Fruit fly (Drosophila melanogaster) whole organism, embryonic: ENCODE measurements around the gene Lamtor4.

ENCODE experiments used
- ATbp ChIP-seq: fragments of 200-800 bp; sonication (Bioruptor generic); optimal IDR thresholded peaks from 2 replicates; lab custom pipeline; 2017; ENCODE audit warnings: missing biosample characterization, mild to moderate bottlenecking, missing genetic modification characterization, missing genetic modification reagents
- CG10543 ChIP-seq: fragments of 200-800 bp; sonication (Bioruptor generic); optimal IDR thresholded peaks from 3 replicates; lab custom pipeline; 2017; ENCODE audit warnings: missing biosample characterization, mild to moderate bottlenecking, missing genetic modification characterization, moderate library complexity
- CG10979 ChIP-seq: fragments of 200-800 bp; sonication (Bioruptor generic); optimal IDR thresholded peaks from 2 replicates; lab custom pipeline; 2018; ENCODE audit warnings: missing biosample characterization, mild to moderate bottlenecking, missing genetic modification characterization, moderate library complexity
- CG12071 ChIP-seq: fragments of 200-800 bp; sonication (Bioruptor generic); optimal IDR thresholded peaks from 3 replicates; lab custom pipeline; 2018; ENCODE audit warnings: missing biosample characterization, mild to moderate bottlenecking, missing genetic modification characterization
- CG12104 ChIP-seq: fragments of 200-800 bp; sonication (Bioruptor generic); optimal IDR thresholded peaks from 3 replicates; lab custom pipeline; 2016; ENCODE audit warnings: missing biosample characterization, missing genetic modification characterization
- CG14050 ChIP-seq: fragments of 200-800 bp; sonication (Bioruptor generic); IDR thresholded peaks from 3 replicates; pipeline ENCODE4 v1.3.6; 2022; ENCODE audit warnings: missing biosample characterization, missing genetic modification characterization
- CG15696 ChIP-seq: fragments of 200-800 bp; sonication (Bioruptor generic); optimal IDR thresholded peaks from 2 replicates; lab custom pipeline; 2019; ENCODE audit warnings: missing biosample characterization, mild to moderate bottlenecking, missing genetic modification characterization, moderate library complexity
- CG17568 ChIP-seq: fragments of 200-800 bp; sonication (Bioruptor generic); optimal IDR thresholded peaks from 2 replicates; lab custom pipeline; 2018; ENCODE audit warnings: missing biosample characterization, mild to moderate bottlenecking, missing genetic modification characterization, moderate library complexity
- CG30403 ChIP-seq: fragments of 200-800 bp; sonication (Bioruptor generic); optimal IDR thresholded peaks from 3 replicates; lab custom pipeline; 2016; ENCODE audit warnings: missing biosample characterization, missing genetic modification characterization
- CG6791 ChIP-seq: fragments of 200-800 bp; sonication (Bioruptor generic); IDR thresholded peaks from 3 replicates; pipeline ENCODE4 v1.3.6; 2022; ENCODE audit warnings: missing biosample characterization, missing genetic modification characterization; ENCODE audit not compliant: partially characterized antibody
- CG7556 ChIP-seq: fragments of 200-800 bp; sonication (Bioruptor generic); optimal IDR thresholded peaks from 2 replicates; lab custom pipeline; 2017; ENCODE audit warnings: missing biosample characterization, mild to moderate bottlenecking, missing genetic modification characterization
- CG7987 ChIP-seq: fragments of 200-800 bp; sonication (Bioruptor generic); optimal IDR thresholded peaks from 2 replicates; lab custom pipeline; 2018; ENCODE audit warnings: missing biosample characterization, mild to moderate bottlenecking, missing genetic modification characterization, moderate library complexity
- CG8924 ChIP-seq: fragments of 200-800 bp; optimal IDR thresholded peaks from 3 replicates; lab custom pipeline; 2019; ENCODE audit warnings: missing biosample characterization, mild to moderate bottlenecking, missing genetic modification characterization, moderate library complexity
- CrebB ChIP-seq: fragments of 200-800 bp; sonication (Bioruptor generic); optimal IDR thresholded peaks from 3 replicates; lab custom pipeline; 2018; ENCODE audit warnings: missing biosample characterization, mild to moderate bottlenecking, missing genetic modification characterization
- D19B ChIP-seq: fragments of 200-800 bp; sonication (Bioruptor generic); optimal IDR thresholded peaks from 2 replicates; lab custom pipeline; 2017; ENCODE audit warnings: missing biosample characterization, mild to moderate bottlenecking, missing genetic modification characterization
- E2f2 ChIP-seq: fragments of 200-800 bp; sonication (Bioruptor generic); IDR thresholded peaks from 2 replicates; pipeline ENCODE4 v1.3.6; 2022; ENCODE audit warnings: missing biosample characterization, missing genetic modification characterization
- H15 ChIP-seq: fragments of 200-800 bp; sonication (Bioruptor generic); IDR thresholded peaks from 3 replicates; pipeline ENCODE4 v1.3.6; 2022; ENCODE audit warnings: missing biosample characterization, missing genetic modification characterization
- HHEX ChIP-seq: fragments of 200-800 bp; sonication (Bioruptor generic); optimal IDR thresholded peaks from 3 replicates; lab custom pipeline; 2017; ENCODE audit warnings: missing biosample characterization, mild to moderate bottlenecking, missing genetic modification characterization, missing genetic modification reagents
- MTF-1 ChIP-seq: fragments of 200-800 bp; sonication (Bioruptor generic); optimal IDR thresholded peaks from 2 replicates; lab custom pipeline; 2018; ENCODE audit warnings: missing biosample characterization, mild to moderate bottlenecking, missing genetic modification characterization, borderline replicate concordance
- Med ChIP-seq: fragments of 200-800 bp; sonication (Bioruptor generic); peaks from one replicate; lab custom pipeline; 2016; ENCODE audit warnings: missing biosample characterization, missing genetic modification characterization, mild to moderate bottlenecking, inconsistent platforms, moderate library complexity
- Mes4 ChIP-seq: fragments of 200-800 bp; sonication (Bioruptor generic); optimal IDR thresholded peaks from 2 replicates; lab custom pipeline; 2016; ENCODE audit warnings: missing biosample characterization, missing genetic modification characterization
- Mrtf ChIP-seq: fragments of 200-800 bp; sonication (Bioruptor generic); IDR thresholded peaks from 3 replicates; pipeline ENCODE4 v1.3.6; 2022; ENCODE audit warnings: missing biosample characterization, missing genetic modification characterization
- NfI ChIP-seq: fragments of 200-800 bp; sonication (Bioruptor generic); optimal IDR thresholded peaks from 3 replicates; lab custom pipeline; 2018; ENCODE audit warnings: missing biosample characterization, mild to moderate bottlenecking, missing genetic modification characterization, moderate library complexity
- Rfx ChIP-seq: fragments of 200-800 bp; sonication (Bioruptor generic); IDR thresholded peaks from 2 replicates; pipeline ENCODE4 v1.3.6; 2022; ENCODE audit warnings: missing biosample characterization, missing genetic modification characterization
- Sry-β ChIP-seq: fragments of 200-800 bp; sonication (Bioruptor generic); optimal IDR thresholded peaks from 2 replicates; lab custom pipeline; 2018; ENCODE audit warnings: missing biosample characterization, mild to moderate bottlenecking, missing genetic modification characterization, moderate library complexity
- Trl ChIP-seq, 3 experiments: fragments of >200 bp in 2 of 3; fragments of 200-800 bp in 1 of 3; sonication (Bioruptor generic) in 1 of 3; optimal IDR thresholded peaks; 2 replicates in 1 of 3; 3 replicates in 2 of 3; lab custom pipeline; 2016 to 2017; ENCODE audit warnings: missing biosample characterization in 1 of 3, missing genetic modification characterization in 1 of 3
- Vsx1 ChIP-seq: fragments of 200-800 bp; sonication (Bioruptor generic); optimal IDR thresholded peaks from 2 replicates; lab custom pipeline; 2017; ENCODE audit warnings: missing biosample characterization, mild to moderate bottlenecking, missing genetic modification characterization, missing genetic modification reagents
- ac ChIP-seq: fragments of 200-800 bp; sonication (Bioruptor generic); optimal IDR thresholded peaks from 3 replicates; lab custom pipeline; 2017; ENCODE audit warnings: missing biosample characterization, mild to moderate bottlenecking, missing genetic modification characterization
- al ChIP-seq: fragments of 200-800 bp; sonication (Bioruptor generic); IDR thresholded peaks from 2 replicates; pipeline ENCODE4 v1.3.6; 2022; ENCODE audit warnings: missing biosample characterization, missing genetic modification characterization
- cg ChIP-seq: fragments of 200-800 bp; sonication (Bioruptor generic); optimal IDR thresholded peaks from 3 replicates; lab custom pipeline; 2019; ENCODE audit warnings: missing biosample characterization, mild to moderate bottlenecking, missing genetic modification characterization, moderate library complexity
- ewg ChIP-seq: fragments of 200-800 bp; sonication (Bioruptor generic); optimal IDR thresholded peaks from 3 replicates; lab custom pipeline; 2017; ENCODE audit warnings: mild to moderate bottlenecking, missing biosample characterization, missing genetic modification reagents, missing genetic modification characterization
- h ChIP-seq: fragments of >200 bp; optimal IDR thresholded peaks from 2 replicates; lab custom pipeline; 2017
- hth ChIP-seq: fragments of >200 bp; optimal IDR thresholded peaks from 2 replicates; lab custom pipeline; 2017; ENCODE audit warnings: inconsistent platforms
- jigr1 ChIP-seq: fragments of 200-800 bp; sonication (Bioruptor generic); IDR thresholded peaks from 3 replicates; pipeline ENCODE4 v1.3.6; 2022; ENCODE audit warnings: missing biosample characterization, missing genetic modification characterization
- lmd ChIP-seq: fragments of 200-800 bp; sonication (Bioruptor generic); IDR thresholded peaks from 2 replicates; pipeline ENCODE4 v1.3.6; 2022; ENCODE audit warnings: missing biosample characterization, missing genetic modification characterization
- lov ChIP-seq, 2 experiments: fragments of 200-800 bp in 1 of 2; fragments of >200 bp in 1 of 2; sonication (Bioruptor generic) in 1 of 2; IDR thresholded peaks in 1 of 2; optimal IDR thresholded peaks in 1 of 2; 2 replicates in 1 of 2; 3 replicates in 1 of 2; pipeline versions ENCODE4 v1.3.6 to Lab custom; 2017 to 2022; ENCODE audit warnings: missing biosample characterization in 1 of 2, missing genetic modification characterization in 1 of 2
- maf-S ChIP-seq: fragments of 200-800 bp; sonication (Bioruptor generic); optimal IDR thresholded peaks from 2 replicates; lab custom pipeline; 2016; ENCODE audit warnings: missing biosample characterization, missing genetic modification characterization
- psq ChIP-seq: fragments of 200-800 bp; sonication (Bioruptor generic); optimal IDR thresholded peaks from 2 replicates; lab custom pipeline; 2017; ENCODE audit warnings: missing biosample characterization, missing genetic modification characterization
- salm ChIP-seq: fragments of 200-800 bp; sonication (Bioruptor generic); optimal IDR thresholded peaks from 2 replicates; lab custom pipeline; 2018; ENCODE audit warnings: missing biosample characterization, mild to moderate bottlenecking, missing genetic modification characterization
- sima ChIP-seq: fragments of 200-800 bp; sonication (Bioruptor generic); optimal IDR thresholded peaks from 2 replicates; lab custom pipeline; 2016; ENCODE audit warnings: missing biosample characterization, missing genetic modification characterization
- slou ChIP-seq: fragments of 200-800 bp; sonication (Bioruptor generic); optimal IDR thresholded peaks from 3 replicates; lab custom pipeline; 2016; ENCODE audit warnings: missing biosample characterization, missing genetic modification characterization
- sqz ChIP-seq: fragments of 200-800 bp; sonication (Bioruptor generic); optimal IDR thresholded peaks from 3 replicates; lab custom pipeline; 2018; ENCODE audit warnings: missing biosample characterization, mild to moderate bottlenecking, missing genetic modification characterization
- tll ChIP-seq, 2 experiments: fragments of 200-800 bp in 1 of 2; fragments of >200 bp in 1 of 2; sonication (Bioruptor generic) in 1 of 2; optimal IDR thresholded peaks; 2 replicates each; lab custom pipeline; 2017 to 2019; ENCODE audit warnings: missing biosample characterization in 2 of 2, missing genetic modification characterization in 2 of 2, mild to moderate bottlenecking in 1 of 2, moderate library complexity in 1 of 2
- toy ChIP-seq: fragments of 200-800 bp; sonication (Bioruptor generic); IDR thresholded peaks from 2 replicates; pipeline ENCODE4 v1.3.6; 2022; ENCODE audit warnings: missing biosample characterization, missing genetic modification characterization
- trem ChIP-seq: fragments of 200-800 bp; optimal IDR thresholded peaks from 3 replicates; lab custom pipeline; 2019; ENCODE audit warnings: missing biosample characterization, mild to moderate bottlenecking, missing genetic modification characterization, moderate library complexity
- unpg ChIP-seq: fragments of 200-800 bp; sonication (Bioruptor generic); optimal IDR thresholded peaks from 3 replicates; lab custom pipeline; 2018; ENCODE audit warnings: missing biosample characterization, mild to moderate bottlenecking, missing genetic modification characterization, moderate library complexity
- zfh1 ChIP-seq: fragments of 200-800 bp; sonication (Bioruptor generic); IDR thresholded peaks from 3 replicates; pipeline ENCODE4 v1.3.6; 2022; ENCODE audit warnings: missing biosample characterization, missing genetic modification characterization

Gene Lamtor4

DNA sequence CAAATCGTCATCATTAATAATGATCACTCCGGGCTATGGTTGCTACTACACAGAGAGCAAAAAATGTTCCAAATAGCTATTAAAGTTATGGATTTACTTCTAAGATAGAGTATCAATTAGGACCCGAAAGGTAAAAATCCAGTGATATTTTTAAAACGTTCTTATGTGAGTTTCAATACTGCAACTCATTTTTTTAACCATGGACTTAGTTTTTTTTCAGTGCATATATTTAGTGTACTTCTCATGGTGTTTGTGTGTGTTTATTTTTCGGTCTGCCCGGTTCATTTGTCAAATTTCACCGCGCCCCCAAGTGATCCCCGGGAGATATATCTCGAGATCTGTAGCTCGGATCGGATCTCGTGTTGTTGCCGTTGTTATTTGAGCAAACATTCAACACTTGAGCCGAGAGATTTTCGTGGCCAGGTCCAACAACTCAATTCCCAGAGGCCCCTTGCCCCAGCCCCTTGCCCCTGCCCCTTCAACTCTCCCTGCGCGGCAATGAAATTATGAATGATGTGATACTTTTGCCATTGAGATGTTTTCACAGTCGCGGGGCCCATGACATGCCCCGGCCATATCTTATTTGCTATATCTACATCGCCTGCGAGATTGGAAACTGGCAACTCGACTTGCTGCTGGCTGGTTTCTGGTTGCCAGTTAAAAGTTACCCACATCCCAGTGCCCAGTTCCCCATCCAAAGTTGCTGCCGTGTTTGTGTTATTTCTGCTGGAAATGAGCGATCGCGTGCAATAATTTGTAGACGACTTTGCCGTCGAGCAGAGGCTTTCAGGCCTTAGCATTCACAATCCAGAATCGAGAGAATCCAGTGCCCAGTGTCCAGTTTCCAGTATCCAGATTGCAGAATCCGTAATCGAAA, 34.0 kb upstream of the Lamtor4 start (continued):
- TF ChIP-seq al, result no peak
- peak; percentile 92 for TF ChIP-seq Med (GFP tag; lab: Kevin White, UChicago)
- no peak for TF ChIP-seq D19B (GFP tag; lab: Kevin White, UChicago)
- TF ChIP-seq CG10979 (tag; lab: Kevin White, UChicago), result peak; percentile 91
- TF ChIP-seq Trl (optimal IDR thresholded peaks at IDR 0.05; lab: Kevin White, UChicago), result no peak
- no peak for TF ChIP-seq Trl (GFP tag; optimal IDR thresholded peaks at IDR 0.05; lab: Kevin White, UChicago)
- peak; percentile 83 for TF ChIP-seq CG8924
- no peak for TF ChIP-seq CG6791 (GFP tag; lab: Robert Waterston, UW)
- TF ChIP-seq maf-S (GFP tag; lab: Kevin White, UChicago), result peak; percentile 31
- TF ChIP-seq slou (GFP tag; lab: Kevin White, UChicago), result no peak
- peak; percentile 76; the same call in 2 of the 3 replicates for TF ChIP-seq zfh1 (GFP tag; lab: Robert Waterston, UW)
- no peak for TF ChIP-seq CG7987 (GFP tag; lab: Kevin White, UChicago)
- no peak for TF ChIP-seq sima
- peak; percentile 38 for TF ChIP-seq HHEX (GFP tag; lab: Kevin White, UChicago)
- no peak for TF ChIP-seq CG10543 (GFP tag; lab: Kevin White, UChicago)
- peak; percentile 85 for TF ChIP-seq CG15696
- no peak for TF ChIP-seq Vsx1 (GFP tag; lab: Kevin White, UChicago)
- TF ChIP-seq CG30403 (GFP tag; lab: Kevin White, UChicago), result peak; percentile 35
- TF ChIP-seq H15 (GFP tag; lab: Robert Waterston, UW), result 0 out of 3 replicates have a peak, but pooled peaks have one; percentile 43
- peak; percentile 70 for TF ChIP-seq Mes4 (GFP tag; lab: Kevin White, UChicago)
- no peak for TF ChIP-seq h
- no peak for TF ChIP-seq lov (optimal IDR thresholded peaks at IDR 0.05; lab: Kevin White, UChicago)
- TF ChIP-seq lov (GFP tag; IDR thresholded peaks at IDR 0.05; lab: Robert Waterston, UW), result peak; percentile 73; the same call in 1 of the 3 replicates
- peak; percentile 33 for TF ChIP-seq cg (GFP tag; lab: Kevin White, UChicago)
- TF ChIP-seq toy (GFP tag; lab: Robert Waterston, UW), result no peak
- TF ChIP-seq MTF-1 (GFP tag; lab: Kevin White, UChicago), result peak; percentile 33
- TF ChIP-seq tll (GFP tag; optimal IDR thresholded peaks at IDR 0.05; lab: Kevin White, UChicago), result no peak
- peak; percentile 55 for TF ChIP-seq ewg
- no peak; the same call in 2 of the 3 replicates for TF ChIP-seq CG14050 (GFP tag; lab: Robert Waterston, UW)
- peak; percentile 22 for TF ChIP-seq CG12071
- 0 out of 2 replicates have a peak, but pooled peaks have one; percentile 15 for TF ChIP-seq Rfx (GFP tag; lab: Robert Waterston, UW)
- TF ChIP-seq Sry-β (GFP tag; lab: Kevin White, UChicago), result no peak
- peak; percentile 9 for TF ChIP-seq salm (tag; lab: Kevin White, UChicago)
- peak; percentile 20 for TF ChIP-seq CG12104 (GFP tag; lab: Kevin White, UChicago)
- TF ChIP-seq CrebB, result peak; percentile 30
- no peak for TF ChIP-seq Mrtf
- peak; percentile 52 for TF ChIP-seq lmd
- TF ChIP-seq jigr1 (GFP tag; lab: Robert Waterston, UW), result 0 out of 3 replicates have a peak, but pooled peaks have one; percentile 39
- peak; percentile 14 for TF ChIP-seq psq (GFP tag; lab: Kevin White, UChicago)
- peak; percentile 69 for TF ChIP-seq trem (tag; lab: Kevin White, UChicago)
- peak; percentile 3 for TF ChIP-seq ATbp (GFP tag; lab: Kevin White, UChicago)
- peak; percentile 41 for TF ChIP-seq NfI
- TF ChIP-seq CG17568 (GFP tag; lab: Kevin White, UChicago), result peak; percentile 38
- TF ChIP-seq E2f2 (GFP tag; lab: Robert Waterston, UW), result no peak
- TF ChIP-seq CG7556, result peak; percentile 58
- TF ChIP-seq unpg (GFP tag; lab: Kevin White, UChicago), result peak; percentile 74
- no peak for TF ChIP-seq hth (lab: Kevin White, UChicago)
- TF ChIP-seq sqz (GFP tag; lab: Kevin White, UChicago), result peak; percentile 21
- TF ChIP-seq ac, result no peak
